Fruit fly (Drosophila melanogaster): ENCODE measurements around the gene hh.

The hh gene

DNA sequence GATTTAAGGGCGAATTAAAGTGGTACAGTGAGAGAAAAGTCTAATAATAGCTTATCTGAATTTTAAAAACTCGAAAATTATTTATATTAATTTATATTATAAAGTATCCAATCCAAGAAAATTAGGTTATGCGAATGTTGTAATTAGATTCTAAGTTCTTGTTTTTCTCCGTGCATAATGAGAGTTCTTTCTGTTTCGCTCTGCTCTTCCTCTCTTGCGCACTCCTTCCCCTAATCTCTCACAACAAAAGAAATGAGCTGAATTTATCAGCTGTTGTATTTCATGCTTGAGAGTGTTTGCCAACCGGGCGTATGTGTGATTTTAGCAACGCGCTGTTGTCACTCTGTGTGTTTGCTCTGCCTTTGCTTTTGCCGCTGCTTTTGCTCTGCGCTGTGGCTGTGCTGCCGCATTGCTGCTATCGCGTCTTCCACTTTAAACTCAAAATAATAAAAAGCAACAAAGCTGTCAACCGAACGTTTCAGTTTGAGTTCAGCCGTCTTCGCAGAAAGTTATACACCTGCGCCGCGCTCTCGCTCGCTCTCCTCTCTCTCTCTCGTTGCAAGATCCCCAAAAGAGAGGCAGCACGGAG is 31.8 kb upstream of the hh start, which contains the start of gene CG46310 (continued):
- peak; percentile 81 for TF ChIP-seq CG7556 (GFP tag; optimal IDR thresholded peaks at IDR 0.05)
- peak; percentile 47 for TF ChIP-seq nau (GFP tag; optimal IDR thresholded peaks at IDR 0.05)
- no peak for TF ChIP-seq CG1832 (GFP tag; optimal IDR thresholded peaks at IDR 0.05)
- peak in 1 of 2 experiments; percentile 43 for TF ChIP-seq Eip74EF (GFP tag; optimal IDR thresholded peaks at IDR 0.05)
- TF ChIP-seq mirr (GFP tag; optimal IDR thresholded peaks at IDR 0.05): peak; percentile 67
- TF ChIP-seq CG1602 (GFP tag; optimal IDR thresholded peaks at IDR 0.05): peak; percentile 28
- peak; percentile 13 for TF ChIP-seq ERR (GFP tag; optimal IDR thresholded peaks at IDR 0.05)
- TF ChIP-seq sob (GFP tag; IDR thresholded peaks at IDR 0.05): peak; percentile 94
- TF ChIP-seq CG8944 (GFP tag; optimal IDR thresholded peaks at IDR 0.05): no peak
- TF ChIP-seq Dip3 (GFP tag; optimal IDR thresholded peaks at IDR 0.05): no peak
- TF ChIP-seq sima (GFP tag; optimal IDR thresholded peaks at IDR 0.05): no peak
- no peak for TF ChIP-seq dan (GFP tag; IDR thresholded peaks at IDR 0.05)
- TF ChIP-seq CG2712 (tag; optimal IDR thresholded peaks at IDR 0.05): peak; percentile 88
- peak; percentile 63 for TF ChIP-seq Oli (tag; optimal IDR thresholded peaks at IDR 0.05)
- peak; percentile 65 for TF ChIP-seq CG6689 (GFP tag; IDR thresholded peaks at IDR 0.05)
- TF ChIP-seq gem (tag; optimal IDR thresholded peaks at IDR 0.05): peak; percentile 90
- no peak for TF ChIP-seq Abd-B (GFP tag; optimal IDR thresholded peaks at IDR 0.05)
- TF ChIP-seq Max (GFP tag; optimal IDR thresholded peaks at IDR 0.05): peak; percentile 34
- no peak for TF ChIP-seq kni (GFP tag; optimal IDR thresholded peaks at IDR 0.05)
- TF ChIP-seq CHES-1-like (GFP tag; optimal IDR thresholded peaks at IDR 0.05): no peak
- TF ChIP-seq ATbp (GFP tag; optimal IDR thresholded peaks at IDR 0.05): peak; percentile 73
- TF ChIP-seq Asciz (GFP tag; optimal IDR thresholded peaks at IDR 0.05): peak; percentile 15
- peak; percentile 86 for TF ChIP-seq slbo (GFP tag; IDR thresholded peaks at IDR 0.05)
- TF ChIP-seq Fer3 (tag; optimal IDR thresholded peaks at IDR 0.05): peak; percentile 64
- no peak for TF ChIP-seq CG42726 (GFP tag; IDR thresholded peaks at IDR 0.05; ENCODE audit: partially characterized antibody)
- TF ChIP-seq CG2875 (GFP tag; optimal IDR thresholded peaks at IDR 0.05): peak; percentile 56
- TF ChIP-seq Oaz (GFP tag; IDR thresholded peaks at IDR 0.05): peak; percentile 4; the same call in 1 of the 2 replicates
- no peak for TF ChIP-seq cad (GFP tag; optimal IDR thresholded peaks at IDR 0.05)
- TF ChIP-seq sna (GFP tag; IDR thresholded peaks at IDR 0.05; ENCODE audit: partially characterized antibody): no peak
- no peak for TF ChIP-seq Mes4 (GFP tag; optimal IDR thresholded peaks at IDR 0.05)
- peak; percentile 52 for TF ChIP-seq Ssrp (tag; optimal IDR thresholded peaks at IDR 0.05)
- TF ChIP-seq CG34224 (GFP tag; IDR thresholded peaks at IDR 0.05; ENCODE audit: partially characterized antibody): 0 out of 3 replicates have a peak, but pooled peaks have one; percentile 25
- no peak for TF ChIP-seq abd-A (tag; optimal IDR thresholded peaks at IDR 0.05)
- no peak for TF ChIP-seq Ets97D (GFP tag; optimal IDR thresholded peaks at IDR 0.05)
- no peak for TF ChIP-seq CG33213 (GFP tag; optimal IDR thresholded peaks at IDR 0.05)
- peak; percentile 57 to 89 for TF ChIP-seq Trl (optimal IDR thresholded peaks at IDR 0.05)
- no peak for TF ChIP-seq Trl (GFP tag; optimal IDR thresholded peaks at IDR 0.05)
- peak; percentile 79 for TF ChIP-seq CG3281 (GFP tag; optimal IDR thresholded peaks at IDR 0.05)
- TF ChIP-seq MTF-1 (GFP tag; optimal IDR thresholded peaks at IDR 0.05; ENCODE audit: borderline replicate concordance): peak; percentile 56
- TF ChIP-seq btn (GFP tag; optimal IDR thresholded peaks at IDR 0.05): no peak
- TF ChIP-seq repo (GFP tag; optimal IDR thresholded peaks at IDR 0.05): no peak
- TF ChIP-seq CG34422 (GFP tag; IDR thresholded peaks at IDR 0.05): no peak
- peak; percentile 81 for TF ChIP-seq Adf1 (GFP tag; IDR thresholded peaks at IDR 0.05)
- peak; percentile 59 for TF ChIP-seq CG10267 (tag; optimal IDR thresholded peaks at IDR 0.05)
- TF ChIP-seq CG12071 (GFP tag; optimal IDR thresholded peaks at IDR 0.05): peak; percentile 56
- peak; percentile 63 for TF ChIP-seq BtbVII (GFP tag; optimal IDR thresholded peaks at IDR 0.05)
- peak; percentile 86 for TF ChIP-seq CG18599 (GFP tag; optimal IDR thresholded peaks at IDR 0.05)
- no peak for TF ChIP-seq CG1647 (GFP tag; optimal IDR thresholded peaks at IDR 0.05)
- peak; percentile 35; the same call in 1 of the 2 replicates for TF ChIP-seq Scr (GFP tag; IDR thresholded peaks at IDR 0.05; ENCODE audit: partially characterized antibody)

All from whole organism, embryonic.